Fruit fly (Drosophila melanogaster) ovary, adult (tissue): ENCODE data around the gene CG1077.

Source experiments
- CG17801 ChIP-seq: fragments of 200-800 bp; optimal IDR thresholded peaks from 2 replicates; lab custom pipeline; 2019; ENCODE audit warnings: missing biosample characterization, mild to moderate bottlenecking, missing genetic modification characterization, moderate library complexity; ENCODE audit not compliant: partially characterized antibody

CG1077 gene

DNA sequence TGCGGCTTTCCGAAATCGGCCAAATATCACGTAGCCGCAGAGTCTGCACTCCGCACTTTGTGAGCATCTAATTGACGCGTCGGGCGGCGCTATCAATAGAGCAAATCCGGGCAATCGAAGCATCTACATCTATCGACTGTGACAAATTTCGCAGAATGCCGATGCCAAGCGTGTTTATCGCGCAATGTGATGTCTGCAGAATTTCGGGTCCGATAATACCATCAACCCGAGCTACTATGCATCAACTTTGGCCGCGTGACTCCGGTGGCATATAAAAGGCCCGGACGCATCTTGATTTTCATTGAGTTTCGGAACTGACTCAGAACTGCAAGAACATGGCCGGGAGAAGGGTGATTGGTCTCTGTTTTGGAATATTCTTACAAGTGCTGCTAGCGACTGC is at the start of gene CG1077:
CG1077 (plus strand) TSS at position 301 of the 400 bp plus-strand sequence.
- no peak for TF ChIP-seq CG17801

DNA sequence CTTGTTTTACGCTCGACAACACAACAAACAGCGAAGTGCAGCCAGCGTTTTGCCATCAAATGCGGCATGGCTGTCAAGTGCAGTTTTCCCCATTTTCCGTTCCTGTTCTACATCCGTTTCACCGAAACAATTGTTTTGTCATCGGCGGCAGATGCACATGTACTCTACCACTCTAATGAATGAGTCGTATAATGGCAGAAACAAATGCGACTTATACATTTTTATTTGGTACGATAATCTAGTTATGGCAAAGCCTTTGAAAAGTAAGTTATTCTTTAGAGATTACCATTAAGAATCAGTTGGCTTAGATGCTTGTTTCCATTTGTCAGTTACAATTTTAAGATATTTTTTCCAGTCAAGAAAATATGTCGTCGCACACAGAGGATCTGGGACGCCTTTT is 45.0 kb upstream of the CG1077 start, which contains the start of gene Vha14-2:
Vha14-2 (plus strand) TSS at position 301 of the 400 bp plus-strand sequence.
- TF ChIP-seq CG17801: no peak

DNA sequence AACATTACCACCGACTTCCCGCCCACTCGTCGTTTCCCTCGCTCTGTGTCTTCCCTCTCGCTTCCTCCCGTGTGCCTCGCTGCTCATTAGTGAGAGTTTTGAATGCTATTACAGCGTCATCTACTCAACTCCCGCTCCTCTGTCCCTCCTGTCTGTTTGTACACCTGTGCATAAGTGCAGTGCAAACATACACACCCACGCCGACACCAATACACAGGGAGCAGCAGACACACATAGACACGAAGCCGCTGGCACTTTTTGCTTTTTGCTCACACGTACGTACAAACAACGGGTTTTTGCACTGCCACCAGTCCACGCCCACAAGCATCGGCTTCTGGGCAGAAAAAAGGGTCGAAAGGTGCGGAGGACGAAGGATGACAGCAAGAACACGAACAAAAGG is 25.5 kb upstream of the CG1077 start:
- no peak for TF ChIP-seq CG17801

DNA sequence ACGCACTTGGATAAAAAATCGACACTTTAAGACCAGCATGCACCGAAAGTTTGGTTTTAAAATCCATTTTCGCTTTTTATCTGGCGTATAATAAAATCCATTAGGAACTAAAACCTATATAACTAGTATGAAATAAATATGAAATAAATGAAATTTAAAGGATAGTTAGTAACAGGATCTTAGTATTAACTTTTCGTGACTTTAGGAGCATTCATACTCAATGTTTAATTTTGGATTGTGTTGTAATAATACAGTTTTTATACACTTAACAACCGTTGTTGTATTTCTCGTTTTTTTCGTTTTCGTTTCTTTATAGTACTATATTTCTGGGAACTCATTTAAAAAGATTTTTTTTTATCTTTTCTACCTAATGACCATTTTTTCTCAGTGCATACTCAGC is 18.2 kb upstream of the CG1077 start:
- no peak for TF ChIP-seq CG17801

DNA sequence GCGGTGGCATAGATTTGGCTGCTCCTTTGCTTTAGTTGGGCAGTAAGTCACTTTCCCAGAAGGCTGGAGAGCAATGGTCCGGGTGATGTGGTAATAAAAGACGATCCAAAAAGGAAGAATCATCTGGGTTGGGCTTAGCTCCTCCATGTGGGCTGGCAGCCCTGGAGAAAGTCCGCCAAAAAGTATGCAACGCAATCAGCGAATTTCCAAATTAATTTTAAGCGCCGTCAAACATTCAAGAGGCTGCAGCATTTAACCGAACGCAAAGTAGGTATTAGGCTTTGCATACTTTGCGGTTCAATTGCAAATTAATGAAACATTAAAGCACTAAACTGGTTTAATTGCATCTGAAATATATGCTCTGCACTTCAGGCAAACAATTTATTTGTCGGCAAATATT is 17.7 kb upstream of the CG1077 start:
- TF ChIP-seq CG17801: no peak

DNA sequence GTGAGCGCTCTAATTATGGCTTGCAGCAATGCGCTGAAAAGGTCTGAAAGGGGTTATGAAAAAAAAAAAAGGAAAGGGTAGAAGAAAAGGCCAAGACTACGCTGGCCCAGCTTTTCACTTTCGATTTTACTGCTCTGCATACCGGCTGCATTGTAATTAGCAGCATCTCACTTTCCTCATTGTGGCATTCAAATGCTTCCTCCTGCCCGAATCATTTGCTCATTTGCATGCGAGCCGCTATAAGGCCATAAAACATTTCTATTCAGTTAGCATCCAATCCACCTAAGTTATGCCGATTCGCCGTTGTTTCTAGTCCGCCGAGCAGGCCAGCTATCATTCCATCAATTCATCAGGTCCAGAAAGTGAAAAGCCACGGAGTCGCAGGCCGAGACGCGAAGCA is 13.7 kb upstream of the CG1077 start:
- no peak for TF ChIP-seq CG17801

DNA sequence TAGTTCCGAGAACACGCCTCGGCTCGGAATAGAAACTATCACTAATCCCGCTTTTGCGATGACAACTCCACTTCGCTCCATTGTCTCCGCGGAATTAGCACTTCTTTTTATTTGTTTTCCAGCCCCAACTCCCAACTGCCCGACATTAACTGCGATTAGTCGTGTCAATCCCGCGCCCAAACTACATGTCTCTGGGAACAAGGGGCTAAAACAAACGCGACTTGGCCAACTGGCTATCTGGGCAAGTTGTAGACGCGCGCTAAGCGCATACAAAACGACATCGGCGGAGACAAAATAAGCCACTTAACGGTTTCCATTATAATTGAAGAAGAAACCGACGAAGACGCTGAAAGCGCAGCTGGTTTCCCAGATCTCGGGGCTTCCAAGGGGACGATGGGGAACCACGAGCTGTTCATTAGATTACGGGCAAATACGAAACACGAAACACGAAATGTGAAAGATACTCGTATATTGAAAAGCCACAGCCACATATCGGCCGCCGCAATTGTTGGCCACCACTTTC is 12.4 kb upstream of the CG1077 start:
- no peak for TF ChIP-seq CG17801

DNA sequence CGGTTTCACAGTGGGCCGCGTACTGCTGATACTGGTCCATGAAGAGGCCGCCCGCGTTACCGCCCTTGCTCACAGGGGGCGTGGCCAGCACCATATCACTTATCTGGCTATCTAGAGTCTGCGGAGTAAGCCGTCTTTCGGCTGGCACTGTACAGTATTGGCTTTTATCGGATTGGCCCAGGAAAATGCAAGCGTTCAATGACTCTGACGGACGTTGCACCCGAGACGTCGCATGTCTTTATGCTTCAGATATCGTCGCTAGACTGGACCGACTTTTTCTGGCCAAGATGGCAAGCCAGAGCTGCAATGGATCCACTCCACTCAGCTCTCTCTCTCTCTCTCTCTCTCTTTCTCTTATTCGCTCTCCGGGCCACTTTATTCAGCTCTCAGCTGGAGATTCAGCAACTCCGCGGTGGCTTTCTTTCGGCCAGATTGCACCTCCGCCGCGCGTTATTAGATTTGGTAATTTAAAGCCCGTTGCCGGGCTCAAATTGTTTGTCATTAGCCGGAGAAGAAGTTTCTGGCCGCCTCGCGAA is 10.3 kb upstream of the CG1077 start, which contains the start of gene CG31559:
CG31559 (minus strand) TSS at position 273 of the 536 bp plus-strand sequence.
- no peak for TF ChIP-seq CG17801

DNA sequence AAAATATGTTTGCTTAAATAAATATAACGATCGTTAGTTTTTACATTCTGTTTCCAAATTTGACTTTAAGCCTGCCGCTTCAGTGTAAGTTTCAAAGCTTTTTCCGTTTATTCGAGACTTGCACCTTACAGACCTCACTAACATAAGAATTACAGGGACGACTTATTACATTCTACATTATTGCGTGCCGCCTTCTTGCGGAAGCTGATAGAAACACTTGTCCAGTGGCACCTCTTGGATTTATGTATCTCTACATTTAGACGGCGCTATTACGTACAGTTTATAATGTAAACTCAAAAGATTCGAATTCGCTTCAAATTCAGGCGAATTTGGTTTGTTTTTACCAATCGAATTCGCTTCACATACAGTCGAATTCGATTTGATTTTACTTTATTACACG is 3.5 kb downstream of the CG1077 start:
- TF ChIP-seq CG17801: no peak

DNA sequence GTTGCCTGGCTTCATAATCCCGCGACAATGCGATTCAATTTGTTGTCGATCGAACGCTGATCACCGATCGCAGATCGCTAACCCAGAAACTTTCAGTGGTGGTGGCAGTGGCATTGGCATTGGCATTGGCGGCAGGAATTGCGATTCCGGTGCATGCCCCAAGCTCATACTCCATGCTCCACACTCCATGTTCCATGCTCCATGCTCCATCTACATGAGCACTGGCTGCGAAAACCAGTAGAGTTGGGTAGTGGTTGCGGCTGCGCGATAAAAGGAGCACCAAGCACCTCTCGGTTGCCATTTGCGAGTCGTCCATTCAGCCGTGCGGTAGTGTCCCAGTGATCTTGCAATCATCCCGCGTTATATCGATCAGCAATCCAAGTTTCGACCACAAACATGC is 6.0 kb downstream of the CG1077 start, which contains the start of gene Osi1:
Osi1 (plus strand) TSS at position 301 of the 400 bp plus-strand sequence.
- TF ChIP-seq CG17801: no peak

DNA sequence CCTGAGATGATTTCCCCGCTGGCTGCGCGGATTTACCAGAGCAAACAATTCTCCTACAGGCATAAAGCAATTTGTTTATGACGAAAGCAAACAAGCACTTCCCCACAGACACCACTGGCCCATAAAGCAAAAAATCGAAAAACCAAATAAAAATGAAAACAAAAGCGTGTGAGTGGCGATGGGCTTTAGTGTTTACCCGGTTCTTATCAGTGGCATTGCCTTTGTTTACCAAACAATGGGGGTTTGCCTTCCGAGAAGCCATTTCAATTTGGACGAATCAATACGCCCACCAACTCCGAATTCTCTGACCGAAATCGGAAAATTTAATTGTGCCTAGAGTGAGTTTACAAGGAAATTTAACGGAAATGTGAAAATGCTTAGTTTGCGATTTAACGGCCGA is 15.2 kb downstream of the CG1077 start:
- no peak for TF ChIP-seq CG17801

DNA sequence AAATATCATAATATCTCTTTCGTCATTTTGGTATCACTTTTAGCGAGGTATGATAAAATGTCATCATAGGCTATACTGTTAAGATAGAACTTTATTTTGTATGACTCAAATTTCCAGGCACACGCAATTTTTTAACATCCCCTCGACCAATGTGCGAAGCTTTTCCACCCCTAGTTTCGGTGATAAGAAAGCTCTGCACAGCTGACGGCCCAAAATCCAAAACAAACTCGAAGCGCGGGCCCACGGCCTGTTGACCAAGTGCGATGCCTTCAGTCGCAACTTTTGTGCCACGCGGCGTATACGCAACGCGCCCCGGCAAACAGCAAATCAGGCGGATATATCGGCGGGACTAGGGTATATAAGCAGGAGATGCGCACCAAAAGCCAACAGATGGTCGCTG is 19.7 kb downstream of the CG1077 start, which contains the start of gene NPFR:
NPFR (plus strand) TSS at position 301 of the 400 bp plus-strand sequence.
- no peak for TF ChIP-seq CG17801

DNA sequence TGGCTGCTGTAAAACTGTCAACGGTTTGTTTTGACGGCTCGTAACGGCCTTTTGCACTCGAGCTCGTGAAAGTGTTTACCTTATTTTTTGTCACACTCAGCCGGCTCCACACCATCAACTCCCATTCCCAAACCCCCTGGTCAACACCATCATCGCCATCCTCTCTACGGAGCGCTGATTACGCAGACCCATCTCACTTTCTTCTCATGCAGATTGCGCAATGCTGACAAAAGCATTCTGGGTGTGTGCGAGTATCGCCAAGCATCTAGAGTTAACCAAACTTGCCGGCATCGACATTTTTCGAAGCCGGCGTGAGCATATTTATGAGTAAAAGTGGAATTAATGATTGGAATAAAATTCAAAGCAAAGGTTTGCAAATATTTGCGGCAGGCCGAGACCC is 29.1 kb downstream of the CG1077 start:
- no peak for TF ChIP-seq CG17801

DNA sequence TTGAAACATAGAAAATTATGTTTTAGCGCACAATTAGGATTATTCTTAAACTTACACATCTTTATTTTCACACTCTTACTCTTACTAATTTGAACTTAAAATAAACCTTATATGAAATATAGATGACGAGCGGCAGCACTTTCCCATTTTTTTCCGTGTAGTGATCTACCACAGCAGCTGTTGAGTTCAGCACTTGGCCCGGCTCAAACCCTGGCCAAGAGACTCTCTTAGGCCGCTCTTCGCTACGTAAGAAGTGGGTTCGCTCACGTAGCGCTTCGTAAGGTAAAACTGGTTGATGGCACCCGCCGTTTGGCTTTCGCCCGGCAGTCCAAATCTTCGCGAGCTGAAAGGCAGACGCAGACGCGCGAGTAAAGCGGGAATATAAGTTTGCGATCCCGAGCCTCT is 31.2 kb downstream of the CG1077 start, which contains the start of gene Osi24:
Osi24 (plus strand) TSS at position 324 of the 405 bp plus-strand sequence.
- no peak for TF ChIP-seq CG17801

DNA sequence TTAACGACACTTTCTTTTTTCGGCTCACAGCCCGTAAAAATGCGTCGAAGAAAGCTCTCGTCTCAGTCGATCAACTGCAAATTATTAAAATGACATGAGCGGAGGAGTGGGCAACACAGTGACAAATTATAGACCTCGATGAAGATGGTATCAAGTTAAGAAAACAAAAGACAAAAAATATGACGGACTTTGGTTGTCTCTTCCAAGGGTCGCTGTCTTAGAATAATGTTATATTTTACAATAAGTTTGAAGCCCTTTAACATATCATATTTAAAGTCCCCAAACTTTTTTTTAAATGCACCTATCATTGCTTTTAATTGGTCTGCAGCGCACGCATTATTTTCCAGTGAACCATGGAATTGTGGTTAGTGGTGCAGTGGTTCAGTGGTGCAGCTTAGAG is 32.4 kb downstream of the CG1077 start:
- TF ChIP-seq CG17801: no peak

DNA sequence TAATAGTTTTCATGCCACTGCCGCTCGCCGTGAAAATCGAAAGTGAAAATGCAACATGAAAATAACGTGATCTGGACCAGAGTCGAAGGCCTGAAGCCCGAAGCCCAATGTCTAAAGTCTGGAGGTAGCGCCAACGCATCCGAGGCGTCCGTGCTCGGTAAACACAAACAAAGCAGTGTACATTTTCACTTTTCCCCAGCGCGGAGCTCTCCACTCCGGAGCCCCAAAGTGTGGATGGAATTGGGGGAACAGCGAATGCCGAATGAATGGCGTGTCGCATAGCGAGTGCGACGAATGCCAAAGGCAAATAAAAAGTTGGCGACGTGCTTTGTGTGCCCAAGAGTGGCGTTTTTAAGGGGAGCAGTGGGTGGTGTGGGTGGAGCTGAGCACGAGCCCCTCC is 35.7 kb downstream of the CG1077 start:
- no peak for TF ChIP-seq CG17801

DNA sequence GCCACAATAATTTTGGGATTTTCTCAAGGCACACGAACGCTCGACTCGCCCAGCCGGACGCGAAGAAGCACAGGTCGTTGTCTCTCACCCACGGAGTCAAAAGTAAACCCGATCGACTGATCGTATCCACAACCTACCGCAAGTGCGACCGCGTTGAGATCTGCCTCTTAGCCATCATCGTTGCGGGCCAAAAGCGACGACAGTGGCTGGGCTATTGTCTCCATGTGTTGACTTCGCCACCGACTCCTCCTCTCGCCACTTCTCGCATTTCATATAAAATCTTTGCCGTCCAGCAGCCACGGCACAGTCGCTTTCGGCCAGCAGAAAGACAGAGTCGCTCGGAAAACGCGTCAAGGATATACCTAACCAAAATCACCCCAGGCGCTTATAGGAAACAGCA is 41.8 kb downstream of the CG1077 start, which contains the start of gene Osi2:
Osi2 (plus strand) TSS at position 301 of the 400 bp plus-strand sequence.
- no peak for TF ChIP-seq CG17801

DNA sequence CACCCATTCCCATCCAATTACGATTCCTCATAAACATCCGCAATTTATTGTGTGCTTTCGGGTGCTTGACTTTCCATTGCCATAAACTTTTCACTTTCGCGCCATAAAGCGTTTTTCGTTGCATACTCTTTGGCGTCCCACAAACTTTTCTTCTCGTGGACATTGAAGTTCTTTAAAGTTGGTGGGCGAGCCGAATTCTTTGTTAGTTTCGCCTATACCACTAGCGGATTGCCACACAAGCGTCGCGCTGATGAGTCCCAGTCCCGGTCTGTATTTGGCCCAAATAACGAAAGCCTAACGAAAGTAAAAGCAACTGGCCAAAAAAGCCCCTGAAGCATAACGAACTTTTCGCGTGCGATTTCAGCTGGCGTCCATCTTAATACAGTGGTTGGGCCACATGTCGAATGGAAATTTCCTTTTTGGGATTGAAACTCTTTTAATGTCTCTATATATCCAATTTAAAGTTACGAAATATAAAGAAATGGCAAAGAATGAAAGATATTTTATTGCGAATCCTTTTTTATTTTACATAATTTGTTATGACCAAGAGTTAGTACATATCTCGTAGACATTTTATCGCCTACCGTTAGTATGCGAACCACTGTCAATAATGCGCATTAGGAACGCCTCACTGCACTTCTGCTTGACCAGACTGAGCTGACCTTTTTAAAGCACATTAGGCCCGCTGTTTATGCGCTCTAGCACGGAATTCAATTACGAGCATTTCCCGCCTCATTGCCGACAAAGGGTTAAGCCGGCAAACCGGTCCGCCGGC is 43.2 kb downstream of the CG1077 start:
- TF ChIP-seq CG17801: no peak
